Fruit fly (Drosophila melanogaster): ENCODE data around the gene CG3592.

CG3592 gene

dm6 chrX:2919742-2920141, 15.2 kb upstream of the CG3592 start, which contains the start of gene CG3588 (continued):
- TF ChIP-seq CG13775 (GFP tag; optimal IDR thresholded peaks at IDR 0.05) (peak; percentile 50), D19B (GFP tag; optimal IDR thresholded peaks at IDR 0.05) (peak; percentile 63), ham (GFP tag; IDR thresholded peaks at IDR 0.05) (no peak), fru (optimal IDR thresholded peaks at IDR 0.05) (no peak), jumu (GFP tag; optimal IDR thresholded peaks at IDR 0.05) (no peak), mam (GFP tag; optimal IDR thresholded peaks at IDR 0.05) (no peak), CG11398 (GFP tag; optimal IDR thresholded peaks at IDR 0.05) (peak; percentile 32), da (GFP tag; optimal IDR thresholded peaks at IDR 0.05) (no peak), Eip74EF (GFP tag; optimal IDR thresholded peaks at IDR 0.05) (no peak), PHDP (tag; optimal IDR thresholded peaks at IDR 0.05) (peak; percentile 78), cg (GFP tag; optimal IDR thresholded peaks at IDR 0.05) (no peak), CG12219 (GFP tag; optimal IDR thresholded peaks at IDR 0.05) (peak; percentile 43), CG2199 (GFP tag; IDR thresholded peaks at IDR 0.05) (no peak), CG13624 (GFP tag; optimal IDR thresholded peaks at IDR 0.05) (peak; percentile 87), ara (GFP tag; IDR thresholded peaks at IDR 0.05) (peak; percentile 65), CG17359 (tag; optimal IDR thresholded peaks at IDR 0.05) (peak; percentile 64), nerfin-1 (tag; optimal IDR thresholded peaks at IDR 0.05) (no peak), hbn (GFP tag; IDR thresholded peaks at IDR 0.05; ENCODE audit: partially characterized antibody) (no peak), CG3281 (GFP tag; optimal IDR thresholded peaks at IDR 0.05) (peak; percentile 78), pan (optimal IDR thresholded peaks at IDR 0.05) (no peak), pan (GFP tag; optimal IDR thresholded peaks at IDR 0.05 in 1 of 2, IDR thresholded peaks at IDR 0.05 in 1 of 2) (peak in 1 of 2 experiments; percentile 80), CG2678 (tag; optimal IDR thresholded peaks at IDR 0.05) (peak; percentile 84), yki (optimal IDR thresholded peaks at IDR 0.05) (no peak), trh (GFP tag; optimal IDR thresholded peaks at IDR 0.05) (no peak), CG6813 (GFP tag; optimal IDR thresholded peaks at IDR 0.05) (no peak), CG2875 (GFP tag; optimal IDR thresholded peaks at IDR 0.05) (no peak), bcd (GFP tag; optimal IDR thresholded peaks at IDR 0.05) (peak; percentile 68), YL-1 (GFP tag; optimal IDR thresholded peaks at IDR 0.05) (no peak), CG1647 (GFP tag; optimal IDR thresholded peaks at IDR 0.05) (peak; percentile 69), vfl (GFP tag; optimal IDR thresholded peaks at IDR 0.05) (peak; percentile 66), CG15011 (GFP tag; optimal IDR thresholded peaks at IDR 0.05) (peak; percentile 44), Taf1 (GFP tag; IDR thresholded peaks at IDR 0.05) (peak; percentile 79), Side (GFP tag; optimal IDR thresholded peaks at IDR 0.05) (no peak), vvl (GFP tag; IDR thresholded peaks at IDR 0.05) (peak; percentile 73; the same call in 1 of the 2 replicates), tap (tag; optimal IDR thresholded peaks at IDR 0.05) (peak; percentile 32), Nf-YB (GFP tag; optimal IDR thresholded peaks at IDR 0.05) (peak; percentile 4), peb (GFP tag; IDR thresholded peaks at IDR 0.05) (peak; percentile 42; the same call in 1 of the 2 replicates), CG12659 (GFP tag; optimal IDR thresholded peaks at IDR 0.05) (peak; percentile 65), Kr (GFP tag; optimal IDR thresholded peaks at IDR 0.05) (no peak), CG2889 (GFP tag; IDR thresholded peaks at IDR 0.05) (peak; percentile 50; the same call in 1 of the 3 replicates), CG3163 (GFP tag; optimal IDR thresholded peaks at IDR 0.05) (peak; percentile 44), CG7357 (GFP tag; IDR thresholded peaks at IDR 0.05) (0 out of 3 replicates have a peak, but pooled peaks have one; percentile 50), Lpt (GFP tag; optimal IDR thresholded peaks at IDR 0.05) (no peak), grn (GFP tag; optimal IDR thresholded peaks at IDR 0.05) (no peak), Doc3 (GFP tag; IDR thresholded peaks at IDR 0.05; ENCODE audit: partially characterized antibody) (no peak), shn (GFP tag; optimal IDR thresholded peaks at IDR 0.05) (peak; percentile 22), Hr51 (GFP tag; optimal IDR thresholded peaks at IDR 0.05) (peak; percentile 40 to 64), ewg (GFP tag; optimal IDR thresholded peaks at IDR 0.05) (no peak), chm (GFP tag; IDR thresholded peaks at IDR 0.05) (peak; percentile 54; the same call in 1 of the 2 replicates), CG4424 (GFP tag; optimal IDR thresholded peaks at IDR 0.05) (peak; percentile 60), insv (GFP tag; optimal IDR thresholded peaks at IDR 0.05) (no peak), CG4730 (GFP tag; IDR thresholded peaks at IDR 0.05) (peak; percentile 69)
